Worm (Caenorhabditis elegans) whole organism, late embryonic: ENCODE results near the gene cest-5.2.

ENCODE experiments used
- C08G9.2 ChIP-seq: sonication (generic microtip); optimal IDR thresholded peaks from 2 replicates; lab custom pipeline; 2016; ENCODE audit warnings: mild to moderate bottlenecking, missing genetic modification characterization, moderate library complexity, missing compliant biosample characterization
- C38D4.7 ChIP-seq: fragments of 200-800 bp; sonication (Bioruptor generic); optimal IDR thresholded peaks from 2 replicates; lab custom pipeline; 2018; ENCODE audit warnings: mild to moderate bottlenecking, missing genetic modification characterization, moderate library complexity, missing compliant biosample characterization
- F13H6.1 ChIP-seq: sonication (generic microtip); optimal IDR thresholded peaks from 2 replicates; lab custom pipeline; 2016; ENCODE audit warnings: missing genetic modification characterization, missing compliant biosample characterization
- K02D7.2 ChIP-seq: sonication (generic microtip); optimal IDR thresholded peaks from 2 replicates; lab custom pipeline; 2017; ENCODE audit warnings: mild to moderate bottlenecking, missing genetic modification characterization, missing compliant biosample characterization
- ahr-1 ChIP-seq: sonication (generic microtip); optimal IDR thresholded peaks from 2 replicates; lab custom pipeline; 2016; ENCODE audit warnings: missing genetic modification characterization, missing compliant biosample characterization
- ama-1 ChIP-seq: fragments of 150-350 bp; optimal IDR thresholded peaks from 2 replicates; lab custom pipeline; 2014
- ceh-14 ChIP-seq: sonication (generic microtip); optimal IDR thresholded peaks from 2 replicates; lab custom pipeline; 2016; ENCODE audit warnings: missing genotype, missing genetic modification characterization, missing compliant biosample characterization
- ceh-2 ChIP-seq: sonication (generic microtip); optimal IDR thresholded peaks from 2 replicates; lab custom pipeline; 2016; ENCODE audit warnings: missing genotype, missing genetic modification characterization, missing compliant biosample characterization
- ceh-30 ChIP-seq: fragments of 150-350 bp; optimal IDR thresholded peaks from 2 replicates; lab custom pipeline; 2014; ENCODE audit warnings: missing biosample characterization, missing genetic modification characterization
- ceh-31 ChIP-seq: sonication (generic microtip); optimal IDR thresholded peaks from 2 replicates; lab custom pipeline; 2016; ENCODE audit warnings: missing genetic modification characterization, missing compliant biosample characterization
- ceh-34 ChIP-seq: sonication (generic microtip); optimal IDR thresholded peaks from 2 replicates; lab custom pipeline; 2016; ENCODE audit warnings: mild to moderate bottlenecking, missing genetic modification characterization, missing compliant biosample characterization
- ceh-48 ChIP-seq: sonication (generic microtip); optimal IDR thresholded peaks from 2 replicates; lab custom pipeline; 2016; ENCODE audit warnings: missing genetic modification characterization, inconsistent platforms, missing compliant biosample characterization
- ceh-6 ChIP-seq: fragments of 200-800 bp; sonication (Bioruptor generic); optimal IDR thresholded peaks from 2 replicates; lab custom pipeline; 2018; ENCODE audit warnings: mild to moderate bottlenecking, missing genetic modification characterization, missing compliant biosample characterization
- dmd-4 ChIP-seq: sonication (generic microtip); optimal IDR thresholded peaks from 2 replicates; lab custom pipeline; 2016; ENCODE audit warnings: borderline replicate concordance, missing genetic modification characterization, missing compliant biosample characterization
- elt-2 ChIP-seq: sonication (generic microtip); optimal IDR thresholded peaks from 2 replicates; lab custom pipeline; 2016; ENCODE audit warnings: missing genetic modification reagents, missing genetic modification characterization, missing compliant biosample characterization
- ets-4 ChIP-seq: sonication (generic microtip); optimal IDR thresholded peaks from 2 replicates; lab custom pipeline; 2016; ENCODE audit warnings: missing genetic modification characterization, missing compliant biosample characterization
- eyg-1 ChIP-seq: sonication (generic microtip); optimal IDR thresholded peaks from 2 replicates; lab custom pipeline; 2016; ENCODE audit warnings: missing genotype, missing genetic modification characterization, missing compliant biosample characterization
- fax-1 ChIP-seq: sonication (generic microtip); optimal IDR thresholded peaks from 2 replicates; lab custom pipeline; 2016; ENCODE audit warnings: missing genotype, missing genetic modification characterization, missing compliant biosample characterization
- fkh-10 ChIP-seq: fragments of 150-350 bp; optimal IDR thresholded peaks from 2 replicates; lab custom pipeline; 2014; ENCODE audit warnings: missing biosample characterization, missing genetic modification reagents, missing genetic modification characterization
- fkh-6 ChIP-seq: sonication (generic microtip); optimal IDR thresholded peaks from 2 replicates; lab custom pipeline; 2016; ENCODE audit warnings: missing genetic modification characterization, missing compliant biosample characterization
- gmeb-2 ChIP-seq: sonication (generic microtip); optimal IDR thresholded peaks from 2 replicates; lab custom pipeline; 2016; ENCODE audit warnings: missing genetic modification characterization, inconsistent platforms, missing compliant biosample characterization
- hlh-13 ChIP-seq: fragments of 200-800 bp; sonication (Bioruptor generic); optimal IDR thresholded peaks from 2 replicates; lab custom pipeline; 2018; ENCODE audit warnings: mild to moderate bottlenecking, missing genetic modification characterization, missing compliant biosample characterization
- hlh-8 ChIP-seq: sonication (generic microtip); optimal IDR thresholded peaks from 2 replicates; lab custom pipeline; 2016; ENCODE audit warnings: missing genotype, missing genetic modification characterization, missing compliant biosample characterization
- lim-6 ChIP-seq: sonication (generic microtip); optimal IDR thresholded peaks from 2 replicates; lab custom pipeline; 2016; ENCODE audit warnings: missing genetic modification characterization, missing compliant biosample characterization
- madf-2 ChIP-seq: sonication (generic microtip); optimal IDR thresholded peaks from 2 replicates; lab custom pipeline; 2017; ENCODE audit warnings: missing genetic modification characterization, missing compliant biosample characterization
- mec-3 ChIP-seq: sonication (generic microtip); optimal IDR thresholded peaks from 2 replicates; lab custom pipeline; 2016; ENCODE audit warnings: borderline replicate concordance, missing genetic modification characterization, missing compliant biosample characterization
- nfya-1 ChIP-seq: sonication (generic microtip); optimal IDR thresholded peaks from 2 replicates; lab custom pipeline; 2017; ENCODE audit warnings: missing genetic modification characterization, mild to moderate bottlenecking, missing compliant biosample characterization, antibody characterized with exemption, moderate library complexity
- odd-2 ChIP-seq: sonication (generic microtip); optimal IDR thresholded peaks from 2 replicates; lab custom pipeline; 2017; ENCODE audit warnings: antibody characterized with exemption, mild to moderate bottlenecking, missing genetic modification characterization, missing compliant biosample characterization
- pax-1 ChIP-seq: fragments of 150-350 bp; optimal IDR thresholded peaks from 2 replicates; lab custom pipeline; 2014; ENCODE audit warnings: missing biosample characterization, missing genetic modification characterization
- pha-2 ChIP-seq: sonication (generic microtip); optimal IDR thresholded peaks from 2 replicates; lab custom pipeline; 2017; ENCODE audit warnings: mild to moderate bottlenecking, missing genetic modification characterization, missing compliant biosample characterization
- pha-4 ChIP-seq: fragments of 150-350 bp; optimal IDR thresholded peaks from 2 replicates; lab custom pipeline; 2018; ENCODE audit warnings: missing biosample characterization, missing genetic modification reagents, missing genetic modification characterization
- rnt-1 ChIP-seq: sonication (generic microtip); optimal IDR thresholded peaks from 2 replicates; lab custom pipeline; 2016; ENCODE audit warnings: missing genetic modification characterization, missing compliant biosample characterization
- sdc-2 ChIP-seq: sonication (generic microtip); optimal IDR thresholded peaks from 2 replicates; lab custom pipeline; 2016; ENCODE audit warnings: missing genotype, missing genetic modification characterization, missing compliant biosample characterization
- sox-4 ChIP-seq: sonication (generic microtip); optimal IDR thresholded peaks from 2 replicates; lab custom pipeline; 2017; ENCODE audit warnings: mild to moderate bottlenecking, missing genetic modification characterization, inconsistent platforms, missing compliant biosample characterization
- syd-9 ChIP-seq: sonication (generic microtip); optimal IDR thresholded peaks from 2 replicates; lab custom pipeline; 2016; ENCODE audit warnings: mild to moderate bottlenecking, missing genetic modification characterization, moderate library complexity, missing compliant biosample characterization
- tbx-2 ChIP-seq: sonication (generic microtip); optimal IDR thresholded peaks from 2 replicates; lab custom pipeline; 2016; ENCODE audit warnings: missing genetic modification characterization, missing compliant biosample characterization
- tbx-7 ChIP-seq: sonication (generic microtip); optimal IDR thresholded peaks from 2 replicates; lab custom pipeline; 2016; ENCODE audit warnings: missing genotype, missing genetic modification characterization, missing compliant biosample characterization
- unc-3 ChIP-seq, 2 experiments: fragments of 200-800 bp in 1 of 2; sonication (Bioruptor generic) in 1 of 2; sonication (generic microtip) in 1 of 2; conservative IDR thresholded peaks in 1 of 2; optimal IDR thresholded peaks in 1 of 2; 2 replicates each; pipeline versions ENCODE4 v1.3.6 to Lab custom; 2016 to 2022; ENCODE audit warnings: missing compliant biosample characterization in 2 of 2, missing genetic modification characterization in 2 of 2, missing genetic modification reagents in 1 of 2
- unc-42 ChIP-seq: sonication (generic microtip); optimal IDR thresholded peaks from 2 replicates; lab custom pipeline; 2016; ENCODE audit warnings: missing genotype, missing genetic modification characterization, missing compliant biosample characterization
- unc-55 ChIP-seq: sonication (generic microtip); optimal IDR thresholded peaks from 2 replicates; lab custom pipeline; 2017; ENCODE audit warnings: missing biosample characterization, missing genetic modification reagents, missing genetic modification characterization
- zip-5 ChIP-seq: sonication (generic microtip); optimal IDR thresholded peaks from 2 replicates; lab custom pipeline; 2016; ENCODE audit warnings: missing genetic modification characterization, missing compliant biosample characterization

The cest-5.2 gene

DNA sequence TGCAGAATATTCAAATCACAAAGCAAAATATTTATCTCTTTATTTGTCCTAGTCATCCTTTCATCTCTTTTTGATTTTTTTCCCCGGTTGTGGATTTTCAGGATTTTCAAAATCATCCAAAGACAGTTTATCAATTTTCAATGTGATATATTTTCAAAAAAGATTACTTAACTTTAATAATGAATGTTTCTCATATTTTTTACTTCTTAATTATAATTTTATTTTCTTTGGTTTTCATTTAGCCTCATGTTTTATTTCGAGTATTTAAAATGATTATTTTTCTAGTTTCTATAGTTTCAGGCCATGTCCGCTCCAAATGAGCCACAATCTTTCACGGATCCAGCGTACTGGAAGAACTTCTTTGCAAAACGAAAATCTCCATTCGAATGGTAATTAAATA is 7.1 kb upstream of the cest-5.2 start, which contains the start of gene metl-13:
metl-13 (plus strand) TSS at position 301 of the 400 bp plus-strand sequence.
- no peak for TF ChIP-seq tbx-7 (tag; lab: Kevin White, UChicago)
- TF ChIP-seq ahr-1 (tag; lab: Kevin White, UChicago) = no peak
- no peak for TF ChIP-seq unc-3 (GFP tag; conservative IDR thresholded peaks at IDR 0.05; lab: Robert Waterston, UW)
- TF ChIP-seq unc-3 (tag; optimal IDR thresholded peaks at IDR 0.05; lab: Kevin White, UChicago) = no peak
- no peak for TF ChIP-seq ama-1 (lab: Kevin White, UChicago)
- no peak for TF ChIP-seq gmeb-2
- no peak for TF ChIP-seq syd-9
- TF ChIP-seq mec-3 (tag; lab: Kevin White, UChicago) = no peak
- no peak for TF ChIP-seq fkh-10 (GFP tag; lab: Kevin White, UChicago)
- no peak for TF ChIP-seq unc-55 (GFP tag; lab: Kevin White, UChicago)
- TF ChIP-seq eyg-1 = no peak
- no peak for TF ChIP-seq hlh-13 (GFP tag; lab: Kevin White, UChicago)
- no peak for TF ChIP-seq ceh-48
- TF ChIP-seq pax-1 = no peak

ce11 chrIV:6631704-6632272 is 4.1 kb upstream of the cest-5.2 start, which contains the start of the genes cest-5.1 and C01B10.9:
TSS of gene cest-5.1 (minus strand) at chrIV:6631754.
TSS of gene C01B10.9 (plus strand) at chrIV:6632222.
- TF ChIP-seq mec-3 (tag; lab: Kevin White, UChicago) (peak; percentile 60), elt-2 (tag; lab: Kevin White, UChicago) (peak; percentile 75), dmd-4 (tag; lab: Kevin White, UChicago) (no peak), ceh-31 (tag; lab: Kevin White, UChicago) (peak; percentile 95), odd-2 (tag; lab: Kevin White, UChicago) (no peak), eyg-1 (peak; percentile 17), ceh-14 (tag; lab: Kevin White, UChicago) (peak; percentile 68), ceh-34 (peak; percentile 64), C08G9.2 (tag; lab: Kevin White, UChicago) (peak; percentile 91), sdc-2 (tag; lab: Kevin White, UChicago) (peak; percentile 43), ceh-6 (GFP tag; lab: Kevin White, UChicago) (peak; percentile 6), C38D4.7 (no peak), ets-4 (peak; percentile 90), unc-3 (GFP tag; conservative IDR thresholded peaks at IDR 0.05; lab: Robert Waterston, UW) (no peak), unc-3 (tag; optimal IDR thresholded peaks at IDR 0.05; lab: Kevin White, UChicago) (peak; percentile 23), fkh-6 (peak; percentile 49), hlh-8 (tag; lab: Kevin White, UChicago) (peak; percentile 68), pha-2 (tag; lab: Kevin White, UChicago) (peak; percentile 6), pax-1 (no peak), madf-2 (tag; lab: Kevin White, UChicago) (no peak), ceh-2 (peak; percentile 90), zip-5 (tag; lab: Kevin White, UChicago) (peak; percentile 74), pha-4 (no peak), lim-6 (tag; lab: Kevin White, UChicago) (peak; percentile 33), tbx-2 (tag; lab: Kevin White, UChicago) (peak; percentile 82), K02D7.2 (no peak), fax-1 (tag; lab: Kevin White, UChicago) (peak; percentile 45), tbx-7 (tag; lab: Kevin White, UChicago) (peak; percentile 84), rnt-1 (tag; lab: Kevin White, UChicago) (peak; percentile 52), nfya-1 (tag; lab: Kevin White, UChicago) (peak; percentile 5), sox-4 (tag; lab: Kevin White, UChicago) (no peak), unc-42 (peak; percentile 56), ceh-30 (tag; lab: Kevin White, UChicago) (no peak), F13H6.1 (tag; lab: Kevin White, UChicago) (peak; percentile 58)
- TF ChIP-seq, all 69 proteins: peak for 24
